Fruit fly (Drosophila melanogaster) whole organism, embryonic: ENCODE data around the gene CG10863.

Source experiments
- CG11695 ChIP-seq: fragments of 200-800 bp; sonication (Bioruptor generic); IDR thresholded peaks from 3 replicates; pipeline ENCODE4 v1.3.6; 2022; ENCODE audit warnings: missing biosample characterization, missing genetic modification characterization
- CG12155 ChIP-seq: fragments of 200-800 bp; sonication (Bioruptor generic); optimal IDR thresholded peaks from 3 replicates; lab custom pipeline; 2016; ENCODE audit warnings: missing biosample characterization, missing genetic modification characterization
- CG12769 ChIP-seq: fragments of 200-800 bp; sonication (Bioruptor generic); optimal IDR thresholded peaks from 2 replicates; lab custom pipeline; 2019; ENCODE audit warnings: missing biosample characterization, mild to moderate bottlenecking, missing genetic modification characterization, moderate library complexity
- CG15479 ChIP-seq: fragments of 200-800 bp; sonication (Bioruptor generic); optimal IDR thresholded peaks from 3 replicates; lab custom pipeline; 2019; ENCODE audit warnings: missing biosample characterization, mild to moderate bottlenecking, missing genetic modification characterization, moderate library complexity
- CG17829 ChIP-seq: fragments of 200-800 bp; optimal IDR thresholded peaks from 2 replicates; lab custom pipeline; 2019; ENCODE audit warnings: missing biosample characterization, mild to moderate bottlenecking, missing genetic modification characterization, moderate library complexity
- CG1832 ChIP-seq: fragments of 200-800 bp; sonication (Bioruptor generic); optimal IDR thresholded peaks from 2 replicates; lab custom pipeline; 2017; ENCODE audit warnings: missing biosample characterization, mild to moderate bottlenecking, missing genetic modification characterization, inconsistent platforms
- CG2116 ChIP-seq: fragments of 200-800 bp; sonication (Bioruptor generic); optimal IDR thresholded peaks from 3 replicates; lab custom pipeline; 2018; ENCODE audit warnings: missing biosample characterization, mild to moderate bottlenecking, missing genetic modification characterization
- CG30403 ChIP-seq: fragments of 200-800 bp; sonication (Bioruptor generic); optimal IDR thresholded peaks from 3 replicates; lab custom pipeline; 2016; ENCODE audit warnings: missing biosample characterization, missing genetic modification characterization
- CG4424 ChIP-seq: fragments of 200-800 bp; sonication (Bioruptor generic); optimal IDR thresholded peaks from 3 replicates; lab custom pipeline; 2016; ENCODE audit warnings: missing biosample characterization, missing genetic modification characterization
- CG6854 ChIP-seq: fragments of 200-800 bp; sonication (Bioruptor generic); optimal IDR thresholded peaks from 3 replicates; lab custom pipeline; 2017; ENCODE audit warnings: missing biosample characterization, mild to moderate bottlenecking, missing genetic modification characterization
- CG8388 ChIP-seq: fragments of 200-800 bp; sonication (Bioruptor generic); optimal IDR thresholded peaks from 2 replicates; lab custom pipeline; 2019; ENCODE audit warnings: missing biosample characterization, mild to moderate bottlenecking, missing genetic modification characterization, moderate library complexity
- CHES-1-like ChIP-seq: fragments of 200-800 bp; sonication (Bioruptor generic); optimal IDR thresholded peaks from 2 replicates; lab custom pipeline; 2016; ENCODE audit warnings: missing biosample characterization, missing genetic modification characterization
- CoRest ChIP-seq: fragments of 200-800 bp; sonication (Bioruptor generic); optimal IDR thresholded peaks from 3 replicates; lab custom pipeline; 2018; ENCODE audit warnings: missing biosample characterization, mild to moderate bottlenecking, missing genetic modification characterization, moderate library complexity
- Doc2 ChIP-seq: fragments of 200-800 bp; sonication (Bioruptor generic); IDR thresholded peaks from 2 replicates; pipeline ENCODE4 v1.3.6; 2022; ENCODE audit warnings: missing biosample characterization, missing genetic modification characterization
- E2f2 ChIP-seq: fragments of 200-800 bp; sonication (Bioruptor generic); IDR thresholded peaks from 2 replicates; pipeline ENCODE4 v1.3.6; 2022; ENCODE audit warnings: missing biosample characterization, missing genetic modification characterization
- Hr78 ChIP-seq, 2 experiments: fragments of 200-800 bp in 1 of 2; fragments of >200 bp in 1 of 2; sonication (Bioruptor generic) in 1 of 2; optimal IDR thresholded peaks; 2 replicates each; lab custom pipeline; 2017 to 2019; ENCODE audit warnings: missing biosample characterization in 2 of 2, missing genetic modification characterization in 2 of 2, mild to moderate bottlenecking in 1 of 2, moderate library complexity in 1 of 2
- Max ChIP-seq: fragments of 200-800 bp; sonication (Bioruptor generic); optimal IDR thresholded peaks from 2 replicates; lab custom pipeline; 2016; ENCODE audit warnings: missing biosample characterization, mild to moderate bottlenecking, missing genetic modification characterization
- Pdp1 ChIP-seq, 2 experiments: fragments of 200-800 bp; sonication (Bioruptor generic); optimal IDR thresholded peaks; 3 replicates each; lab custom pipeline; 2016; ENCODE audit warnings: missing biosample characterization in 2 of 2, missing genetic modification characterization in 2 of 2, mild to moderate bottlenecking in 1 of 2, moderate library complexity in 1 of 2
- Scr ChIP-seq: fragments of 200-800 bp; sonication (Bioruptor generic); IDR thresholded peaks from 2 replicates; pipeline ENCODE4 v1.3.6; 2022; ENCODE audit warnings: missing biosample characterization, missing genetic modification characterization; ENCODE audit not compliant: partially characterized antibody
- Trl ChIP-seq, 3 experiments: fragments of >200 bp in 2 of 3; fragments of 200-800 bp in 1 of 3; sonication (Bioruptor generic) in 1 of 3; optimal IDR thresholded peaks; 2 replicates in 1 of 3; 3 replicates in 2 of 3; lab custom pipeline; 2016 to 2017; ENCODE audit warnings: missing biosample characterization in 1 of 3, missing genetic modification characterization in 1 of 3
- abd-A ChIP-seq: fragments of 200-800 bp; sonication (Bioruptor generic); optimal IDR thresholded peaks from 3 replicates; lab custom pipeline; 2019; ENCODE audit warnings: missing biosample characterization, mild to moderate bottlenecking, missing genetic modification characterization, moderate library complexity
- cas ChIP-seq: fragments of 200-800 bp; sonication (Bioruptor generic); IDR thresholded peaks from 2 replicates; pipeline ENCODE4 v1.3.6; 2022; ENCODE audit warnings: missing biosample characterization, missing genetic modification characterization
- cg ChIP-seq: fragments of 200-800 bp; sonication (Bioruptor generic); optimal IDR thresholded peaks from 3 replicates; lab custom pipeline; 2019; ENCODE audit warnings: missing biosample characterization, mild to moderate bottlenecking, missing genetic modification characterization, moderate library complexity
- chif ChIP-seq, 2 experiments: fragments of 200-800 bp; sonication (Bioruptor generic); optimal IDR thresholded peaks; 3 replicates each; lab custom pipeline; 2016; ENCODE audit warnings: missing biosample characterization in 2 of 2, missing genetic modification characterization in 2 of 2
- crol ChIP-seq: fragments of 200-800 bp; sonication (Bioruptor generic); IDR thresholded peaks from 2 replicates; pipeline ENCODE4 v1.3.6; 2022; ENCODE audit warnings: missing biosample characterization, missing genetic modification characterization
- cwo ChIP-seq: fragments of 200-800 bp; sonication (Bioruptor generic); optimal IDR thresholded peaks from 3 replicates; lab custom pipeline; 2017; ENCODE audit warnings: missing biosample characterization, missing genetic modification characterization, mild to moderate bottlenecking, moderate library complexity, missing genetic modification reagents
- ewg ChIP-seq: fragments of 200-800 bp; sonication (Bioruptor generic); optimal IDR thresholded peaks from 3 replicates; lab custom pipeline; 2017; ENCODE audit warnings: mild to moderate bottlenecking, missing biosample characterization, missing genetic modification reagents, missing genetic modification characterization
- exex ChIP-seq: fragments of 200-800 bp; sonication (Bioruptor generic); optimal IDR thresholded peaks from 4 replicates; lab custom pipeline; 2018; ENCODE audit warnings: missing biosample characterization, mild to moderate bottlenecking, missing genetic modification characterization, moderate library complexity
- fd96Cb ChIP-seq: fragments of 200-800 bp; sonication (Bioruptor generic); optimal IDR thresholded peaks from 2 replicates; lab custom pipeline; 2018; ENCODE audit warnings: missing biosample characterization, mild to moderate bottlenecking, missing genetic modification characterization, moderate library complexity
- gcm ChIP-seq: fragments of 200-800 bp; sonication (Bioruptor generic); optimal IDR thresholded peaks from 2 replicates; lab custom pipeline; 2019; ENCODE audit warnings: missing biosample characterization, mild to moderate bottlenecking, missing genetic modification characterization, moderate library complexity
- gfzf ChIP-seq: fragments of 200-800 bp; sonication (Bioruptor generic); optimal IDR thresholded peaks from 2 replicates; lab custom pipeline; 2016; ENCODE audit warnings: missing biosample characterization, mild to moderate bottlenecking, missing genetic modification characterization, moderate library complexity
- grau ChIP-seq: fragments of 200-800 bp; optimal IDR thresholded peaks from 3 replicates; lab custom pipeline; 2019; ENCODE audit warnings: missing biosample characterization, mild to moderate bottlenecking, missing genetic modification characterization, moderate library complexity
- hbn ChIP-seq: fragments of 200-800 bp; sonication (Bioruptor generic); IDR thresholded peaks from 2 replicates; pipeline ENCODE4 v1.3.6; 2022; ENCODE audit warnings: missing biosample characterization, missing genetic modification characterization; ENCODE audit not compliant: partially characterized antibody
- her ChIP-seq: fragments of 200-800 bp; sonication (Bioruptor generic); optimal IDR thresholded peaks from 2 replicates; lab custom pipeline; 2016; ENCODE audit warnings: missing biosample characterization, missing genetic modification characterization
- jing ChIP-seq: fragments of 200-800 bp; sonication (Bioruptor generic); optimal IDR thresholded peaks from 2 replicates; lab custom pipeline; 2018; ENCODE audit warnings: missing biosample characterization, mild to moderate bottlenecking, missing genetic modification characterization
- kah ChIP-seq: fragments of 200-800 bp; sonication (Bioruptor generic); optimal IDR thresholded peaks from 2 replicates; lab custom pipeline; 2018; ENCODE audit warnings: missing biosample characterization, mild to moderate bottlenecking, missing genetic modification characterization
- ken ChIP-seq: fragments of 200-800 bp; sonication (Bioruptor generic); IDR thresholded peaks from 3 replicates; pipeline ENCODE4 v1.3.6; 2022; ENCODE audit warnings: missing biosample characterization, missing genetic modification characterization
- luna ChIP-seq: fragments of 200-800 bp; sonication (Bioruptor generic); optimal IDR thresholded peaks from 2 replicates; lab custom pipeline; 2016; ENCODE audit warnings: missing biosample characterization, missing genetic modification characterization
- nau ChIP-seq: fragments of 200-800 bp; sonication (Bioruptor generic); optimal IDR thresholded peaks from 3 replicates; lab custom pipeline; 2017; ENCODE audit warnings: missing biosample characterization, mild to moderate bottlenecking, missing genetic modification characterization, missing genetic modification reagents
- nerfin-1 ChIP-seq: fragments of 200-800 bp; sonication (Bioruptor generic); optimal IDR thresholded peaks from 3 replicates; lab custom pipeline; 2019; ENCODE audit warnings: missing biosample characterization, mild to moderate bottlenecking, missing genetic modification characterization, moderate library complexity
- onecut ChIP-seq: fragments of 200-800 bp; sonication (Bioruptor generic); IDR thresholded peaks from 2 replicates; pipeline ENCODE4 v1.3.6; 2022; ENCODE audit warnings: missing biosample characterization, missing genetic modification characterization
- pfk ChIP-seq: fragments of 200-800 bp; sonication (Bioruptor generic); optimal IDR thresholded peaks from 2 replicates; lab custom pipeline; 2018; ENCODE audit warnings: missing biosample characterization, mild to moderate bottlenecking, missing genetic modification characterization, moderate library complexity
- scrt ChIP-seq: fragments of 200-800 bp; sonication (Bioruptor generic); optimal IDR thresholded peaks from 2 replicates; lab custom pipeline; 2018; ENCODE audit warnings: missing biosample characterization, mild to moderate bottlenecking, missing genetic modification characterization, moderate library complexity
- seq ChIP-seq: fragments of 200-800 bp; sonication (Bioruptor generic); IDR thresholded peaks from 2 replicates; pipeline ENCODE4 v1.3.6; 2022; ENCODE audit warnings: missing biosample characterization, missing genetic modification characterization
- stwl ChIP-seq: fragments of 200-800 bp; sonication (Bioruptor generic); optimal IDR thresholded peaks from 3 replicates; lab custom pipeline; 2018; ENCODE audit warnings: missing biosample characterization, mild to moderate bottlenecking, missing genetic modification characterization, moderate library complexity
- tap ChIP-seq: fragments of 200-800 bp; optimal IDR thresholded peaks from 3 replicates; lab custom pipeline; 2019; ENCODE audit warnings: missing biosample characterization, mild to moderate bottlenecking, missing genetic modification characterization, moderate library complexity
- wor ChIP-seq: fragments of 200-800 bp; sonication (Bioruptor generic); IDR thresholded peaks from 2 replicates; pipeline ENCODE4 v1.3.6; 2022; ENCODE audit warnings: missing biosample characterization, missing genetic modification characterization

CG10863 gene

DNA sequence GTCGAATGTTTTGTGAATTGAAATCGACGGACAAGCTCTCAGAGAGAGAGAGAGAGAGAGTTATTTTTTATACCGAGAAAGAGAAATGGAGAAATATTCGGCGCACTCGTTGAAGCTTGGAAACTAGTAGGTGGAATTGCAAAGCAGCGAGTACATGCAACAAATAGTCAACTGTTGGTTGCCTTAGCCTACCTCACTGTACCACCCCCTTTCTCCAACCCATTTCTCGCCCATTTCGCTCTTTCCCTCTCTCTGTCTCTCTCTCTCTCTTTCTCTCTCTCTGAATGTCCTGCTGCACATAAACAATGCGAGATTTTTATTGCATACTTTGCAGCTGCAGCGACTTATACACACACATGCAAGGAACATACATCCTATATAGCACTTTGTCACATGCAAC is 21.7 kb upstream of the CG10863 start:
- peak; percentile 80 to 82 for TF ChIP-seq Trl (optimal IDR thresholded peaks at IDR 0.05; lab: Kevin White, UChicago)
- TF ChIP-seq Trl (GFP tag; optimal IDR thresholded peaks at IDR 0.05; lab: Kevin White, UChicago): no peak
- peak; percentile 51 for TF ChIP-seq grau (tag; lab: Kevin White, UChicago)
- no peak for TF ChIP-seq CG15479 (GFP tag; lab: Kevin White, UChicago)
- TF ChIP-seq gfzf: no peak
- TF ChIP-seq crol: 0 out of 2 replicates have a peak, but pooled peaks have one; percentile 19
- no peak for TF ChIP-seq CG17829 (tag; lab: Kevin White, UChicago)
- TF ChIP-seq nerfin-1 (tag; lab: Kevin White, UChicago): peak; percentile 9
- no peak for TF ChIP-seq gcm (GFP tag; lab: Kevin White, UChicago)
- peak; percentile 54 for TF ChIP-seq CG1832 (GFP tag; lab: Kevin White, UChicago)
- no peak for TF ChIP-seq CHES-1-like (GFP tag; lab: Kevin White, UChicago)
- no peak for TF ChIP-seq jing
- peak; percentile 41 for TF ChIP-seq cg (GFP tag; lab: Kevin White, UChicago)
- TF ChIP-seq Max (GFP tag; lab: Kevin White, UChicago): no peak
- TF ChIP-seq CG12155: peak; percentile 91
- TF ChIP-seq hbn (GFP tag; lab: Robert Waterston, UW): no peak
- TF ChIP-seq seq (GFP tag; lab: Robert Waterston, UW): peak; percentile 31; the same call in 1 of the 2 replicates
- TF ChIP-seq scrt: peak; percentile 100
- TF ChIP-seq ewg (GFP tag; lab: Kevin White, UChicago): peak; percentile 48

- peak; percentile 69 for TF ChIP-seq abd-A (tag; lab: Kevin White, UChicago)
- no peak for TF ChIP-seq stwl (tag; lab: Kevin White, UChicago)
- no peak for TF ChIP-seq gfzf
- TF ChIP-seq nau: peak; percentile 42
- peak; percentile 18 for TF ChIP-seq tap (tag; lab: Kevin White, UChicago)
- TF ChIP-seq Hr78 (GFP tag; optimal IDR thresholded peaks at IDR 0.05; lab: Kevin White, UChicago): no peak
- TF ChIP-seq crol: peak; percentile 55
- TF ChIP-seq cwo (GFP tag; lab: Kevin White, UChicago): no peak
- peak; percentile 73 for TF ChIP-seq kah
- TF ChIP-seq Pdp1 (GFP tag; optimal IDR thresholded peaks at IDR 0.05; lab: Kevin White, UChicago): peak in 1 of 2 experiments; percentile 53
- TF ChIP-seq CG12769: peak; percentile 7
- TF ChIP-seq fd96Cb (tag; lab: Kevin White, UChicago): no peak
- no peak for TF ChIP-seq exex (tag; lab: Kevin White, UChicago)
- TF ChIP-seq scrt: peak; percentile 91
- TF ChIP-seq, all 482 proteins: peak for 8
Observed at dm6 chr3L:3960877-3961417, 18.7 kb upstream of the CG10863 start.

dm6 chr3L:3952468-3952867 is 10.2 kb upstream of the CG10863 start, which contains the start of gene CG14984:
TSS of gene CG14984 (minus strand) at chr3L:3952550.
- TF ChIP-seq Scr (no peak), her (GFP tag; lab: Kevin White, UChicago) (no peak), cas (GFP tag; lab: Robert Waterston, UW) (0 out of 2 replicates have a peak, but pooled peaks have one; percentile 27), CG6854 (GFP tag; lab: Kevin White, UChicago) (peak; percentile 41), CoRest (tag; lab: Kevin White, UChicago) (peak; percentile 20), onecut (GFP tag; lab: Robert Waterston, UW) (no peak), pfk (GFP tag; lab: Kevin White, UChicago) (no peak), chif (GFP tag; optimal IDR thresholded peaks at IDR 0.05; lab: Kevin White, UChicago) (peak in 1 of 2 experiments; percentile 42), wor (GFP tag; lab: Robert Waterston, UW) (no peak), CG11695 (GFP tag; lab: Robert Waterston, UW) (no peak), CG2116 (GFP tag; lab: Kevin White, UChicago) (no peak), luna (no peak), E2f2 (GFP tag; lab: Robert Waterston, UW) (no peak; the same call in 1 of the 2 replicates), CG4424 (GFP tag; lab: Kevin White, UChicago) (peak; percentile 29), Doc2 (no peak), CG8388 (GFP tag; lab: Kevin White, UChicago) (no peak), ken (GFP tag; lab: Robert Waterston, UW) (no peak), CG30403 (GFP tag; lab: Kevin White, UChicago) (peak; percentile 27)
